Worm (Caenorhabditis elegans): ENCODE results near the gene pssy-2.

DNA sequence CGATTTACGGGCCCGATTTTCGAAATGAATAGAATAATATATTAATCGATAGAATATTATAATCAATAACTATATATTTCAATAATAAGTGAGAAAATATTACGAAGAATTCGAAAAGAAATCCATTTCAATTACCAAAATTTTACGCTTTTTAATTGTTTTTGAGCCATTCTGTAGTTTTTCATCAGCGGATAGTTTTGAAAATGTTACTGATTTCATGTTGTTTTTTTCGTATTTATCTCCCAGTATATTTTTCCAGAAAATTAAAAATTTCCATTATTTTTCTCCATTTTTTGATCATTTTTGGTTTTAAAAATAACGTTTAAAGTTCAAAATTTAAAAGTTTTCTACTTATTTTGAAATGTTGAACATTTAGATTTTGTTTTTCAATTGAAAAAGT is 34.1 kb downstream of the pssy-2 start, which contains the start of gene T28A8.3:
- TF ChIP-seq klf-2 (GFP tag; conservative IDR thresholded peaks at IDR 0.05) (no peak), med-1 (GFP tag; optimal IDR thresholded peaks at IDR 0.05; ENCODE audit: insufficient read depth) (no peak), flt-1 (GFP tag; IDR thresholded peaks at IDR 0.05) (no peak), tab-1 (GFP tag; IDR thresholded peaks at IDR 0.05) (no peak)
